Worm (Caenorhabditis elegans) whole organism, L4/young adult: ENCODE measurements around the gene Y97E10B.1.

Experiments used
- W03F9.2 ChIP-seq: fragments of 150-350 bp; optimal IDR thresholded peaks from 2 replicates; lab custom pipeline; 2014; ENCODE audit warnings: missing biosample characterization, missing genetic modification characterization
- dao-5 ChIP-seq: sonication (generic microtip); optimal IDR thresholded peaks from 2 replicates; lab custom pipeline; 2016; ENCODE audit warnings: missing genotype, missing genetic modification characterization, moderate library complexity, missing compliant biosample characterization
- him-1 ChIP-seq: sonication (generic microtip); optimal IDR thresholded peaks from 2 replicates; lab custom pipeline; 2016; ENCODE audit warnings: missing genotype, missing genetic modification reagents, missing genetic modification characterization, missing compliant biosample characterization

The Y97E10B.1 gene

ce11 chrV:7994570-7994969 lies 50.9 kb downstream of the Y97E10B.1 start, which contains the start of gene ceh-76:
TSS of gene ceh-76 (minus strand) at chrV:7994670.
- TF ChIP-seq dao-5 (no peak), him-1 (tag; lab: Kevin White, UChicago) (no peak), W03F9.2 (tag; lab: Kevin White, UChicago) (no peak)

DNA sequence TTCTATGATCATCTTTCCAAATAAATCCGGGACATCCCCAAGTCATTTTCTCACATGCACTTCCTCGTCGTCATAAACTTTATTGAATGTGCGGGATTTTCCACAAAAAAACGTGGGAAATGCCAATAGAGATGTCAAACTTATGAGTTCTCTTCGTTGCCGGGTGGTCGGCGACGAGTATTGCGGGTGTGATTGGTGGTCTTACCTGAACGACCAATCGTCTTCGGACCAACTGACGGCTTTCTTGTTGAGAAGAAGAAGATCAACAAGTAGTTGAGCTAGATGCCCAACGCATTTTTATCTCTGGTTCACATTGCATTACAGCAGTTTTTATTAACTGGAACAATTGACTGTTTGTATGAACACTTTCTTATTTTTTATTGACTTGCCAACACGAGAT lies 51.5 kb downstream of the Y97E10B.1 start:
- TF ChIP-seq W03F9.2 (tag; lab: Kevin White, UChicago) (no peak), him-1 (tag; lab: Kevin White, UChicago) (no peak), dao-5 (no peak)

ce11 chrV:7995878-7996277 lies 52.2 kb downstream of the Y97E10B.1 start, which contains the start of gene Y97E10AR.2:
TSS of gene Y97E10AR.2 (plus strand) at chrV:7996178.
- TF ChIP-seq him-1 (tag; lab: Kevin White, UChicago) (no peak), dao-5 (no peak)
